Worm (Caenorhabditis elegans) whole organism, late embryonic: ENCODE data around the gene srx-86.
A peak's percentile ranks its signal among the peaks of the same experiment; 100 is the strongest.

Source experiments
- C08G9.2 ChIP-seq: sonication (generic microtip); optimal IDR thresholded peaks from 2 replicates; lab custom pipeline; 2016; ENCODE audit warnings: mild to moderate bottlenecking, missing genetic modification characterization, moderate library complexity, missing compliant biosample characterization
- F13H6.1 ChIP-seq: sonication (generic microtip); optimal IDR thresholded peaks from 2 replicates; lab custom pipeline; 2016; ENCODE audit warnings: missing genetic modification characterization, missing compliant biosample characterization
- K02D7.2 ChIP-seq: sonication (generic microtip); optimal IDR thresholded peaks from 2 replicates; lab custom pipeline; 2017; ENCODE audit warnings: mild to moderate bottlenecking, missing genetic modification characterization, missing compliant biosample characterization
- K09A11.1 ChIP-seq: sonication (generic microtip); optimal IDR thresholded peaks from 2 replicates; lab custom pipeline; 2017; ENCODE audit warnings: antibody characterized with exemption, mild to moderate bottlenecking, missing genetic modification characterization, missing compliant biosample characterization; ENCODE audit not compliant: insufficient read depth
- Y22D7AL.16 ChIP-seq: sonication (generic microtip); optimal IDR thresholded peaks from 2 replicates; lab custom pipeline; 2016; ENCODE audit warnings: missing genetic modification characterization, missing compliant biosample characterization
- ama-1 ChIP-seq: fragments of 150-350 bp; optimal IDR thresholded peaks from 2 replicates; lab custom pipeline; 2014
- ceh-14 ChIP-seq: sonication (generic microtip); optimal IDR thresholded peaks from 2 replicates; lab custom pipeline; 2016; ENCODE audit warnings: missing genotype, missing genetic modification characterization, missing compliant biosample characterization
- ceh-18 ChIP-seq: sonication (generic microtip); optimal IDR thresholded peaks from 2 replicates; lab custom pipeline; 2016; ENCODE audit warnings: missing genetic modification characterization, missing compliant biosample characterization
- ceh-2 ChIP-seq: sonication (generic microtip); optimal IDR thresholded peaks from 2 replicates; lab custom pipeline; 2016; ENCODE audit warnings: missing genotype, missing genetic modification characterization, missing compliant biosample characterization
- ceh-22 ChIP-seq: sonication (generic microtip); optimal IDR thresholded peaks from 2 replicates; lab custom pipeline; 2017; ENCODE audit warnings: missing biosample characterization, missing genetic modification characterization
- ceh-30 ChIP-seq: fragments of 150-350 bp; optimal IDR thresholded peaks from 2 replicates; lab custom pipeline; 2014; ENCODE audit warnings: missing biosample characterization, missing genetic modification characterization
- ceh-31 ChIP-seq: sonication (generic microtip); optimal IDR thresholded peaks from 2 replicates; lab custom pipeline; 2016; ENCODE audit warnings: missing genetic modification characterization, missing compliant biosample characterization
- ceh-34 ChIP-seq: sonication (generic microtip); optimal IDR thresholded peaks from 2 replicates; lab custom pipeline; 2016; ENCODE audit warnings: mild to moderate bottlenecking, missing genetic modification characterization, missing compliant biosample characterization
- ceh-6 ChIP-seq: fragments of 200-800 bp; sonication (Bioruptor generic); optimal IDR thresholded peaks from 2 replicates; lab custom pipeline; 2018; ENCODE audit warnings: mild to moderate bottlenecking, missing genetic modification characterization, missing compliant biosample characterization
- dmd-4 ChIP-seq: sonication (generic microtip); optimal IDR thresholded peaks from 2 replicates; lab custom pipeline; 2016; ENCODE audit warnings: borderline replicate concordance, missing genetic modification characterization, missing compliant biosample characterization
- dve-1 ChIP-seq: sonication (generic microtip); optimal IDR thresholded peaks from 2 replicates; lab custom pipeline; 2017; ENCODE audit warnings: antibody characterized with exemption, mild to moderate bottlenecking, missing genetic modification characterization, missing compliant biosample characterization
- elt-4 ChIP-seq: sonication (generic microtip); optimal IDR thresholded peaks from 2 replicates; lab custom pipeline; 2016; ENCODE audit warnings: missing genetic modification characterization, missing compliant biosample characterization
- ets-4 ChIP-seq: sonication (generic microtip); optimal IDR thresholded peaks from 2 replicates; lab custom pipeline; 2016; ENCODE audit warnings: missing genetic modification characterization, missing compliant biosample characterization
- fax-1 ChIP-seq: sonication (generic microtip); optimal IDR thresholded peaks from 2 replicates; lab custom pipeline; 2016; ENCODE audit warnings: missing genotype, missing genetic modification characterization, missing compliant biosample characterization
- fkh-10 ChIP-seq: fragments of 150-350 bp; optimal IDR thresholded peaks from 2 replicates; lab custom pipeline; 2014; ENCODE audit warnings: missing biosample characterization, missing genetic modification reagents, missing genetic modification characterization
- gmeb-2 ChIP-seq: sonication (generic microtip); optimal IDR thresholded peaks from 2 replicates; lab custom pipeline; 2016; ENCODE audit warnings: missing genetic modification characterization, inconsistent platforms, missing compliant biosample characterization
- hlh-13 ChIP-seq: fragments of 200-800 bp; sonication (Bioruptor generic); optimal IDR thresholded peaks from 2 replicates; lab custom pipeline; 2018; ENCODE audit warnings: mild to moderate bottlenecking, missing genetic modification characterization, missing compliant biosample characterization
- hlh-15 ChIP-seq: sonication (generic microtip); optimal IDR thresholded peaks from 2 replicates; lab custom pipeline; 2016; ENCODE audit warnings: missing genetic modification characterization, missing compliant biosample characterization
- hlh-30 ChIP-seq: sonication (generic microtip); optimal IDR thresholded peaks from 2 replicates; lab custom pipeline; 2017; ENCODE audit warnings: antibody characterized with exemption, missing genetic modification characterization, missing compliant biosample characterization; ENCODE audit not compliant: insufficient read depth
- hlh-8 ChIP-seq: sonication (generic microtip); optimal IDR thresholded peaks from 2 replicates; lab custom pipeline; 2016; ENCODE audit warnings: missing genotype, missing genetic modification characterization, missing compliant biosample characterization
- lim-6 ChIP-seq: sonication (generic microtip); optimal IDR thresholded peaks from 2 replicates; lab custom pipeline; 2016; ENCODE audit warnings: missing genetic modification characterization, missing compliant biosample characterization
- lin-11 ChIP-seq: fragments of 200-800 bp; sonication (Bioruptor generic); optimal IDR thresholded peaks from 2 replicates; lab custom pipeline; 2018; ENCODE audit warnings: mild to moderate bottlenecking, missing genetic modification characterization, missing compliant biosample characterization
- mec-3 ChIP-seq: sonication (generic microtip); optimal IDR thresholded peaks from 2 replicates; lab custom pipeline; 2016; ENCODE audit warnings: borderline replicate concordance, missing genetic modification characterization, missing compliant biosample characterization
- nhr-232 ChIP-seq: sonication (generic microtip); optimal IDR thresholded peaks from 2 replicates; lab custom pipeline; 2016; ENCODE audit warnings: missing genetic modification characterization, missing compliant biosample characterization
- odd-2 ChIP-seq: sonication (generic microtip); optimal IDR thresholded peaks from 2 replicates; lab custom pipeline; 2017; ENCODE audit warnings: antibody characterized with exemption, mild to moderate bottlenecking, missing genetic modification characterization, missing compliant biosample characterization
- pat-9 ChIP-seq: fragments of 200-800 bp; sonication (Bioruptor generic); optimal IDR thresholded peaks from 2 replicates; lab custom pipeline; 2018; ENCODE audit warnings: mild to moderate bottlenecking, missing genetic modification characterization, moderate library complexity, missing compliant biosample characterization
- pax-1 ChIP-seq: fragments of 150-350 bp; optimal IDR thresholded peaks from 2 replicates; lab custom pipeline; 2014; ENCODE audit warnings: missing biosample characterization, missing genetic modification characterization
- pha-2 ChIP-seq: sonication (generic microtip); optimal IDR thresholded peaks from 2 replicates; lab custom pipeline; 2017; ENCODE audit warnings: mild to moderate bottlenecking, missing genetic modification characterization, missing compliant biosample characterization
- pha-4 ChIP-seq: fragments of 150-350 bp; optimal IDR thresholded peaks from 2 replicates; lab custom pipeline; 2018; ENCODE audit warnings: missing biosample characterization, missing genetic modification reagents, missing genetic modification characterization
- pqm-1 ChIP-seq: sonication (generic microtip); optimal IDR thresholded peaks from 2 replicates; lab custom pipeline; 2016; ENCODE audit warnings: missing genetic modification characterization, missing compliant biosample characterization
- pros-1 ChIP-seq: fragments of 150-350 bp; optimal IDR thresholded peaks from 2 replicates; lab custom pipeline; 2014; ENCODE audit warnings: missing biosample characterization, missing genetic modification reagents, missing genetic modification characterization
- ref-2 ChIP-seq: sonication (generic microtip); optimal IDR thresholded peaks from 2 replicates; lab custom pipeline; 2016; ENCODE audit warnings: missing genetic modification characterization, missing compliant biosample characterization
- rnt-1 ChIP-seq: sonication (generic microtip); optimal IDR thresholded peaks from 2 replicates; lab custom pipeline; 2016; ENCODE audit warnings: missing genetic modification characterization, missing compliant biosample characterization
- sdc-2 ChIP-seq: sonication (generic microtip); optimal IDR thresholded peaks from 2 replicates; lab custom pipeline; 2016; ENCODE audit warnings: missing genotype, missing genetic modification characterization, missing compliant biosample characterization
- sox-2 ChIP-seq: fragments of 200-800 bp; sonication (Bioruptor generic); IDR thresholded peaks from 2 replicates; pipeline ENCODE4 v1.3.6; 2022; ENCODE audit warnings: missing genetic modification reagents, missing genetic modification characterization, missing compliant biosample characterization
- sox-4 ChIP-seq: sonication (generic microtip); optimal IDR thresholded peaks from 2 replicates; lab custom pipeline; 2017; ENCODE audit warnings: mild to moderate bottlenecking, missing genetic modification characterization, inconsistent platforms, missing compliant biosample characterization
- tbx-2 ChIP-seq: sonication (generic microtip); optimal IDR thresholded peaks from 2 replicates; lab custom pipeline; 2016; ENCODE audit warnings: missing genetic modification characterization, missing compliant biosample characterization
- tbx-7 ChIP-seq: sonication (generic microtip); optimal IDR thresholded peaks from 2 replicates; lab custom pipeline; 2016; ENCODE audit warnings: missing genotype, missing genetic modification characterization, missing compliant biosample characterization
- unc-55 ChIP-seq: sonication (generic microtip); optimal IDR thresholded peaks from 2 replicates; lab custom pipeline; 2017; ENCODE audit warnings: missing biosample characterization, missing genetic modification reagents, missing genetic modification characterization
- ztf-16 ChIP-seq: sonication (generic microtip); optimal IDR thresholded peaks from 2 replicates; lab custom pipeline; 2017; ENCODE audit warnings: missing genetic modification characterization, missing compliant biosample characterization

srx-86 gene

ce11 chrV:11528633-11529327 is 34.0 kb upstream of the srx-86 start:
- TF ChIP-seq K02D7.2 (tag; lab: Kevin White, UChicago), result no peak
- no peak for TF ChIP-seq nhr-232 (tag; lab: Kevin White, UChicago)
- TF ChIP-seq ref-2 (tag; lab: Kevin White, UChicago), result peak; percentile 14
- TF ChIP-seq hlh-8 (tag; lab: Kevin White, UChicago), result peak; percentile 71
- no peak for TF ChIP-seq odd-2 (tag; lab: Kevin White, UChicago)
- no peak for TF ChIP-seq fax-1
- no peak for TF ChIP-seq Y22D7AL.16 (tag; lab: Kevin White, UChicago)
- TF ChIP-seq dmd-4, result no peak
- TF ChIP-seq pha-2, result no peak
- TF ChIP-seq hlh-30 (tag; lab: Kevin White, UChicago), result peak; percentile 63
- no peak for TF ChIP-seq lim-6
- no peak for TF ChIP-seq pha-4 (tag; lab: Kevin White, UChicago)
- TF ChIP-seq mec-3 (tag; lab: Kevin White, UChicago), result no peak

ce11 chrV:11529541-11529940 is 33.2 kb upstream of the srx-86 start:
- TF ChIP-seq sox-4 (no peak), ama-1 (lab: Kevin White, UChicago) (no peak), ceh-22 (tag; lab: Kevin White, UChicago) (no peak), ceh-18 (peak; percentile 6), sox-2 (no peak), ceh-6 (GFP tag; lab: Kevin White, UChicago) (no peak)
- TF ChIP-seq, all 69 proteins: peak for 1

DNA sequence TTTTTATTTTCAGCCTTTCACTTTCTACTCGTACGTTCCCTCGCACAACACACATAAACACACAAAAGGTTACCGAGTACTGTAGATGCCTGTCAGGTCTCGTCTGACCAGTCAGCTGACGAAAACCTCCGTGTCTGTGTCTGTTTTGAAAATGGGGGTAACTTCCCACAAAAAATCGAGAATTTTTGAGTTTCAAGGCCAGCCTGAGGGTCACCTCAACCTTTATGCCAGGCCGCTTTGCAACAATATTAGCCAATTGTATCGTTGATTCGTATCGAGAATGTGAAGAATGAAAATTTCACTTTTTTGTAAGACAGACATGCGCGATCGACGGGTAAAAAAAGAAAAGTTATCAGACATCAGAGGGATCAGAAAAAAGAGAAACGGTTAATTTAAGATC is 31.6 kb upstream of the srx-86 start:
- no peak for TF ChIP-seq odd-2 (tag; lab: Kevin White, UChicago)
- no peak for TF ChIP-seq ceh-14 (tag; lab: Kevin White, UChicago)
- TF ChIP-seq pha-4 (tag; lab: Kevin White, UChicago), result no peak
- no peak for TF ChIP-seq dve-1 (tag; lab: Kevin White, UChicago)
- TF ChIP-seq tbx-7 (tag; lab: Kevin White, UChicago), result no peak
- TF ChIP-seq ceh-31 (tag; lab: Kevin White, UChicago), result no peak
- TF ChIP-seq ceh-18, result no peak
- TF ChIP-seq lin-11 (tag; lab: Kevin White, UChicago), result no peak
- no peak for TF ChIP-seq pax-1 (tag; lab: Kevin White, UChicago)
- no peak for TF ChIP-seq Y22D7AL.16 (tag; lab: Kevin White, UChicago)
- TF ChIP-seq K09A11.1 (tag; lab: Kevin White, UChicago), result no peak
- TF ChIP-seq pat-9 (tag; lab: Kevin White, UChicago), result no peak
- TF ChIP-seq hlh-15 (tag; lab: Kevin White, UChicago), result no peak
- no peak for TF ChIP-seq fkh-10 (GFP tag; lab: Kevin White, UChicago)
- no peak for TF ChIP-seq dmd-4
- TF ChIP-seq hlh-13 (GFP tag; lab: Kevin White, UChicago), result no peak

DNA sequence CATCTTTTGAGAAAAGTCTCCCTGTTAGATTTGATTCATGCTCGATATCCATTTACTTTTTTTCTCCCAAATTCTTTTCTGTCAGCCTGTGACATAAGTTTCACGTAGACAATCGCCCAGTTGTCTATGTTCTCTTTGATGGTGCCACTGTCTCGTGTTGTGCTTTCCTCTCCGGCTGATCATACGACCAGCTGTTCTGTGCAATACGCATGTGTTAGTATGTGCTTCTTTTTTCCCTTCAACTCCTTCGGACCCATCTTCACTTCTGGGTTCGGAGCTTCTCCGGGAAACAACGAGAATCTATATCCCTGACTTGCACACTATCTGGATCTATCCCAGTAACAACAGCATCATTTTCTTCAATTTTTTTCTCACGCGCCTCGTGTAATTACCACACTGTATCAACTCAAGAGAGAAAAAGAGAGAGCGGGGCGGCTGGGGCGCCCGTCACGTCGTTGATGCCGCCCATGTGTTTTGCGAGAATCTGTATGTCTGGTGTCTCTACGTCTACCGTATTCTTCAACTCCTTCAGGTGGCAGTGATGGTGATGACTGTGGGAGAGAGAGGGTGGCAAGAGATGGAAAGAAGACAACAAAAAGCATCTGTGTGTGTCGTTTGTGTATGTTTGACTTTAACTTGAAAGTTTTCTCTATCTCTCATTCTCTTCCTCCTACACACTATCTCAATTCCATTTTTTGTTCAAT is 30.8 kb upstream of the srx-86 start:
- TF ChIP-seq ztf-16 (tag; lab: Kevin White, UChicago), result peak; percentile 30
- peak; percentile 22 for TF ChIP-seq C08G9.2 (tag; lab: Kevin White, UChicago)
- no peak for TF ChIP-seq lim-6
- peak; percentile 92 for TF ChIP-seq hlh-8 (tag; lab: Kevin White, UChicago)
- no peak for TF ChIP-seq ama-1 (lab: Kevin White, UChicago)
- TF ChIP-seq F13H6.1 (tag; lab: Kevin White, UChicago), result peak; percentile 6
- TF ChIP-seq pqm-1 (tag; lab: Kevin White, UChicago), result peak; percentile 4
- TF ChIP-seq hlh-30 (tag; lab: Kevin White, UChicago), result peak; percentile 32
- peak; percentile 55 for TF ChIP-seq rnt-1
- no peak for TF ChIP-seq ceh-34
- TF ChIP-seq tbx-2 (tag; lab: Kevin White, UChicago), result peak; percentile 55
- peak; percentile 29 for TF ChIP-seq unc-55
- no peak for TF ChIP-seq elt-4 (tag; lab: Kevin White, UChicago)
- no peak for TF ChIP-seq ceh-30
- no peak for TF ChIP-seq ceh-2 (tag; lab: Kevin White, UChicago)
- TF ChIP-seq sdc-2 (tag; lab: Kevin White, UChicago), result peak; percentile 30
- peak; percentile 96 for TF ChIP-seq ceh-18
- TF ChIP-seq gmeb-2 (tag; lab: Kevin White, UChicago), result no peak
- TF ChIP-seq ceh-31 (tag; lab: Kevin White, UChicago), result peak; percentile 44
- TF ChIP-seq ets-4 (tag; lab: Kevin White, UChicago), result peak; percentile 33
- TF ChIP-seq pros-1 (tag; lab: Kevin White, UChicago), result no peak
